Worm (Caenorhabditis elegans) whole organism, young adult: ENCODE data around the gene ilys-6.

Source experiments
- C06A6.2 ChIP-seq: fragments of 200-800 bp; sonication (Bioruptor generic); conservative IDR thresholded peaks from 2 replicates; pipeline ENCODE4 v1.3.6; 2022; ENCODE audit warnings: missing genetic modification characterization, missing compliant biosample characterization
- F57C9.4 ChIP-seq: sonication (generic microtip); optimal IDR thresholded peaks from 2 replicates; lab custom pipeline; 2017; ENCODE audit warnings: mild to moderate bottlenecking, missing genetic modification characterization, missing compliant biosample characterization
- K11D2.4 ChIP-seq: fragments of 200-800 bp; sonication (Bioruptor generic); IDR thresholded peaks from 2 replicates; pipeline ENCODE4 v1.3.6; 2022; ENCODE audit warnings: missing genetic modification reagents, missing genetic modification characterization, missing compliant biosample characterization
- K12H6.12 ChIP-seq: fragments of 200-800 bp; sonication (Bioruptor generic); optimal IDR thresholded peaks from 2 replicates; lab custom pipeline; 2018; ENCODE audit warnings: mild to moderate bottlenecking, missing genetic modification characterization, missing compliant biosample characterization
- T07F8.4 ChIP-seq: sonication (generic microtip); optimal IDR thresholded peaks from 2 replicates; lab custom pipeline; 2016; ENCODE audit warnings: mild to moderate bottlenecking, missing genetic modification characterization, moderate library complexity, missing compliant biosample characterization
- Y53F4B.3 ChIP-seq: fragments of 200-800 bp; sonication (Bioruptor generic); IDR thresholded peaks from 2 replicates; pipeline ENCODE4 v1.3.6; 2022; ENCODE audit warnings: missing genetic modification reagents, missing genetic modification characterization, missing compliant biosample characterization
- Y53G8AR.9 ChIP-seq: fragments of 200-800 bp; sonication (Bioruptor generic); conservative IDR thresholded peaks from 2 replicates; pipeline ENCODE4 v1.3.6; 2022; ENCODE audit warnings: missing genetic modification reagents, missing genetic modification characterization, missing compliant biosample characterization
- Y56A3A.18 ChIP-seq: fragments of 200-800 bp; sonication (Bioruptor generic); IDR thresholded peaks from 2 replicates; pipeline ENCODE4 v1.3.6; 2022; ENCODE audit warnings: missing genetic modification reagents, missing genetic modification characterization, missing compliant biosample characterization
- Y67H2A.10 ChIP-seq: fragments of 200-800 bp; sonication (Bioruptor generic); conservative IDR thresholded peaks from 2 replicates; pipeline ENCODE4 v1.3.6; 2022; ENCODE audit warnings: missing genetic modification reagents, missing genetic modification characterization, missing compliant biosample characterization
- Y79H2A.3 ChIP-seq: fragments of 200-800 bp; sonication (Bioruptor generic); conservative IDR thresholded peaks from 2 replicates; pipeline ENCODE4 v1.3.6; 2022; ENCODE audit warnings: missing genetic modification reagents, missing genetic modification characterization, missing compliant biosample characterization
- Y95B8A.8 ChIP-seq: fragments of 200-800 bp; sonication (Bioruptor generic); IDR thresholded peaks from 2 replicates; pipeline ENCODE4 v1.3.6; 2022; ENCODE audit warnings: missing genetic modification reagents, missing genetic modification characterization, missing compliant biosample characterization
- akir-1 ChIP-seq: fragments of 200-800 bp; sonication (Bioruptor generic); optimal IDR thresholded peaks from 2 replicates; lab custom pipeline; 2018; ENCODE audit warnings: mild to moderate bottlenecking, missing genetic modification characterization, moderate library complexity, missing compliant biosample characterization
- aptf-3 ChIP-seq: fragments of 200-800 bp; sonication (Bioruptor generic); IDR thresholded peaks from 2 replicates; pipeline ENCODE4 v1.3.6; 2022; ENCODE audit warnings: missing genetic modification characterization, missing compliant biosample characterization
- atf-7 ChIP-seq: sonication (generic microtip); optimal IDR thresholded peaks from 2 replicates; lab custom pipeline; 2017; ENCODE audit warnings: mild to moderate bottlenecking, missing genetic modification characterization, missing compliant biosample characterization
- athp-1 ChIP-seq: sonication (generic microtip); optimal IDR thresholded peaks from 2 replicates; lab custom pipeline; 2017; ENCODE audit warnings: mild to moderate bottlenecking, missing genetic modification characterization, missing compliant biosample characterization
- attf-6 ChIP-seq: fragments of 200-800 bp; sonication (Bioruptor generic); IDR thresholded peaks from 2 replicates; pipeline ENCODE4 v1.3.6; 2022; ENCODE audit warnings: missing genetic modification reagents, missing genetic modification characterization, missing compliant biosample characterization
- bed-2 ChIP-seq: fragments of 200-800 bp; sonication (Bioruptor generic); IDR thresholded peaks from 2 replicates; pipeline ENCODE4 v1.3.6; 2022; ENCODE audit warnings: missing genetic modification reagents, missing genetic modification characterization, missing compliant biosample characterization
- cebp-2 ChIP-seq: fragments of 200-800 bp; sonication (Bioruptor generic); IDR thresholded peaks from 2 replicates; pipeline ENCODE4 v1.3.6; 2022; ENCODE audit warnings: missing genetic modification characterization, missing compliant biosample characterization
- fkh-3 ChIP-seq: sonication (generic microtip); optimal IDR thresholded peaks from 2 replicates; lab custom pipeline; 2016; ENCODE audit warnings: mild to moderate bottlenecking, missing genetic modification characterization, missing compliant biosample characterization
- gei-17 ChIP-seq: fragments of 200-800 bp; sonication (Bioruptor generic); optimal IDR thresholded peaks from 2 replicates; lab custom pipeline; 2018; ENCODE audit warnings: mild to moderate bottlenecking, missing genetic modification characterization, missing compliant biosample characterization
- hmg-1.2 ChIP-seq: fragments of 200-800 bp; sonication (Bioruptor generic); IDR thresholded peaks from 2 replicates; pipeline ENCODE4 v1.3.6; 2022; ENCODE audit warnings: missing genetic modification reagents, missing genetic modification characterization, missing compliant biosample characterization
- lag-1 ChIP-seq: fragments of 200-800 bp; sonication (Bioruptor generic); IDR thresholded peaks from 2 replicates; pipeline ENCODE4 v1.3.6; 2022; ENCODE audit warnings: missing genetic modification reagents, missing genetic modification characterization, missing compliant biosample characterization
- madf-10 ChIP-seq: sonication (generic microtip); optimal IDR thresholded peaks from 2 replicates; lab custom pipeline; 2016; ENCODE audit warnings: mild to moderate bottlenecking, missing genetic modification characterization, missing compliant biosample characterization
- nfyb-1 ChIP-seq: fragments of 200-800 bp; sonication (Bioruptor generic); IDR thresholded peaks from 2 replicates; pipeline ENCODE4 v1.3.6; 2022; ENCODE audit warnings: missing genetic modification reagents, missing genetic modification characterization, missing compliant biosample characterization
- nhr-120 ChIP-seq: fragments of 200-800 bp; sonication (Bioruptor generic); IDR thresholded peaks from 2 replicates; pipeline ENCODE4 v1.3.6; 2022; ENCODE audit warnings: missing genetic modification characterization, missing compliant biosample characterization
- nhr-179 ChIP-seq: sonication (generic microtip); optimal IDR thresholded peaks from 2 replicates; lab custom pipeline; 2016; ENCODE audit warnings: mild to moderate bottlenecking, missing genetic modification characterization, missing compliant biosample characterization
- nhr-80 ChIP-seq: sonication (generic microtip); optimal IDR thresholded peaks from 2 replicates; lab custom pipeline; 2016; ENCODE audit warnings: missing genetic modification characterization, missing compliant biosample characterization
- rec-8 ChIP-seq, 2 experiments: sonication (generic microtip); optimal IDR thresholded peaks; 2 replicates each; lab custom pipeline; 2016; ENCODE audit warnings: mild to moderate bottlenecking in 2 of 2, missing genetic modification characterization in 2 of 2, missing genetic modification reagents in 2 of 2, missing genotype in 2 of 2, missing biosample characterization in 1 of 2, missing compliant biosample characterization in 1 of 2, moderate library complexity in 1 of 2
- sdz-38 ChIP-seq: sonication (generic microtip); optimal IDR thresholded peaks from 2 replicates; lab custom pipeline; 2016; ENCODE audit warnings: missing genotype, missing genetic modification characterization, missing compliant biosample characterization
- sptf-2 ChIP-seq: fragments of 200-800 bp; sonication (Bioruptor generic); optimal IDR thresholded peaks from 2 replicates; lab custom pipeline; 2018; ENCODE audit warnings: mild to moderate bottlenecking, missing genetic modification characterization, missing compliant biosample characterization
- xnd-1 ChIP-seq: sonication (generic microtip); optimal IDR thresholded peaks from 2 replicates; lab custom pipeline; 2016; ENCODE audit warnings: missing genotype, missing genetic modification reagents, missing genetic modification characterization, missing compliant biosample characterization
- ztf-26 ChIP-seq: sonication (generic microtip); optimal IDR thresholded peaks from 2 replicates; lab custom pipeline; 2017; ENCODE audit warnings: missing genetic modification characterization, missing compliant biosample characterization

Gene ilys-6

DNA sequence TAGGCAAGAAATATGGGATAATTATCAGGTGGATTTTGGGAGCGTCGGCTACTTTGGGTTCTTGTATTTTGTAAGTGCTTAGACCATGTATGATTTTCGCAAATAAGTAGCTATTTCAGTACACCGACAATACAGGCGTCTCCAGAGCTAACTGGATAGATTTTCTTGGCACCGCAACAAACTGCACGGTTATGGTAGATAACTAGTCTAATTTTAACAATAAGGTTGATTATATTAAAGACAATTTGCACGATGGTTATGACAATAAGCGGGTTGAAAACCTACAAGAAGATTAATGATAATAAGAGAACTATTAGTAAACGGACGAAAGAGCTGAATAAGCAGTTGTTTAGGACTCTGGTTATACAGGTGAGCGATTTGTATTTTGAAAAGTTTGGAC lies 3.9 kb upstream of the ilys-6 start:
- no peak for TF ChIP-seq T07F8.4 (tag; lab: Kevin White, UChicago)
- TF ChIP-seq K11D2.4, result no peak
- TF ChIP-seq sdz-38 (tag; lab: Kevin White, UChicago), result no peak
- no peak for TF ChIP-seq rec-8 (tag; optimal IDR thresholded peaks at IDR 0.05; lab: Kevin White, UChicago)
- TF ChIP-seq sptf-2, result no peak
- TF ChIP-seq bed-2, result no peak
- no peak for TF ChIP-seq nhr-120 (GFP tag; lab: Robert Waterston, UW)

DNA sequence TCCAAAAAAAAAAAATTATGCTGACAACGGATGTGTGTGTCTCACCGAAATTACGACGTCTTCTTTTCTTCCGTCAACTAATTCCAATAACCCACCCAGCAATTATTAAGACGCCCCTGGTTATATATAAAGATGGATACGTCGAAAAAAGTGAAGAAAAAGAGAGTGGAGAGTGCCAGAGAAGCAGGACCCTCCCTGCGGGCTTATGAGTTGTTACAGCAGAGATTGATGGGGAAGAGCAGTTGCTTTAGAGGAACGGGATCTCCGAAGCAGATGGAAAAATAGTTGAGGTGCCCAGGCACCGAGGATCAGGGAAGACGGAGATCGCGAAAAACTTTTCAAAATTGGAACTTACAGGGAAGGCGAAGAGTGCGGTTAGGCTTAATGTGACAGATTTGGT lies 8.2 kb downstream of the ilys-6 start:
- no peak for TF ChIP-seq Y53G8AR.9 (GFP tag; lab: Robert Waterston, UW)
- no peak for TF ChIP-seq Y56A3A.18 (GFP tag; lab: Robert Waterston, UW)
- no peak for TF ChIP-seq nfyb-1
- TF ChIP-seq attf-6 (GFP tag; lab: Robert Waterston, UW), result no peak
- TF ChIP-seq Y95B8A.8 (GFP tag; lab: Robert Waterston, UW), result no peak
- no peak for TF ChIP-seq ztf-26 (tag; lab: Kevin White, UChicago)
- no peak for TF ChIP-seq Y53F4B.3 (GFP tag; lab: Robert Waterston, UW)
- TF ChIP-seq K12H6.12 (tag; lab: Kevin White, UChicago), result no peak
- no peak for TF ChIP-seq athp-1 (tag; lab: Kevin White, UChicago)
- TF ChIP-seq gei-17 (GFP tag; lab: Kevin White, UChicago), result no peak
- TF ChIP-seq xnd-1 (tag; lab: Kevin White, UChicago), result no peak
- no peak for TF ChIP-seq F57C9.4 (tag; lab: Kevin White, UChicago)
- TF ChIP-seq aptf-3 (GFP tag; lab: Robert Waterston, UW), result no peak
- no peak for TF ChIP-seq atf-7 (tag; lab: Kevin White, UChicago)

DNA sequence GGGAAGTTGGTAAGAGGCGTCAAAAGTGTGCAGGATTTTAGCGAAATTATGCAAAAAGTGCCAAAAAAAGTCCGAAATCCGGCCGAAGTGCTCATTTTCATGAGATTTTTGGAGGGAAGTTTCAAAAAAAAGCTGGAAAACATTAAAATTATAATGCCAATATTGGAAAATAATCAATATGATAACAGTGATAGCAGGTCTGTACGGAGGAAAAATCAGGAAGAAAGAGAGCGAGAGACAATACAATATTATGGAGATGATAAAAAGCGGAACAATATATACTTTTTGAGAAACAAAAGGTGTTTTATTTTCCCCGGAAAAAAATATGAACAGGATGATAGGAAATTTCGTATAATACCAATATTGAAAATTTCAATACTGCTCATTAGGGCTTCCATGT lies 10.1 kb downstream of the ilys-6 start:
- TF ChIP-seq nhr-80 (tag; lab: Kevin White, UChicago), result peak; percentile 11
- TF ChIP-seq lag-1 (GFP tag; lab: Robert Waterston, UW), result no peak

DNA sequence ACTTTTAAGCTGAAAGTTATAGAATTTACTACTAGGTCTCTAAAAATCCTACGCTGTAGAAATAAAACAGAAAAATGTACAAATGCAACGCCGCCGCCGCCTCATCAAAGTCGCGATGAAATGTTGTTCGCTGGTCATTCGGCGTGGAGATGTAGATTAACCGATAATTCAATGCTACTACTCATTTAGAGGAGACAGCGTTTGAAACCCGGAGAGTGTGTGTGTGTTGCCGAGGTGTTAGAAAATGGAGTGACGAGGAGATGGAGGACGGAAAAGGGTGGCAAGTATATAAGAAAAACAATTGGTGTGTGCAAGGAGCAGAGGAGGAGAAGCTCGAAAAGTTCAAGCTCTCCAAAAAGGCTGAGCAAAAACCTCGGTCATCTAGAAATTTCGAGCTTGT lies 11.2 kb downstream of the ilys-6 start:
- TF ChIP-seq akir-1 (GFP tag; lab: Kevin White, UChicago), result no peak
- no peak for TF ChIP-seq nhr-179 (tag; lab: Kevin White, UChicago)
- no peak for TF ChIP-seq Y56A3A.18 (GFP tag; lab: Robert Waterston, UW)
- TF ChIP-seq C06A6.2 (GFP tag; lab: Robert Waterston, UW), result no peak
- no peak for TF ChIP-seq hmg-1.2 (GFP tag; lab: Robert Waterston, UW)
- no peak for TF ChIP-seq aptf-3 (GFP tag; lab: Robert Waterston, UW)
- TF ChIP-seq fkh-3 (tag; lab: Kevin White, UChicago), result no peak
- TF ChIP-seq madf-10, result no peak
- no peak for TF ChIP-seq Y67H2A.10 (GFP tag; lab: Robert Waterston, UW)
- TF ChIP-seq Y53F4B.3 (GFP tag; lab: Robert Waterston, UW), result no peak
- no peak for TF ChIP-seq cebp-2

DNA sequence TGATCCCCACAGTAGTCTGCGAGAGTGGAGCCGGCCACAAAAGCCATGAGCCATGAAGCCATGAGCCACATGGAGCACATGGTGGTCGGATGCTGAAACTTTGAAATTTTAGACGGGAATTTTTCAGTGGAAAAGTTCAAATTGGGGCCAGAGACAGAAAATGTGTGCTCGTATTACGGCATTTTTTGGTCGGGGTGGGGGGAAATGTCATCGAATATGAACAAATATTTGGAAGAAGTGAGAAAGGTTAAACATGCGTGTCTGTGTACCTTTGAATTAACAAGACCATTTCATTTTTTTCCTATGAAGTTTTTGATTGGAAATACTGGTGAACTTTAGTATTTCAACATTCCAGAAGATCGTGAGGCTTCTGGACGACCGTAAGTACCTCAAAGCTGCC lies 11.9 kb downstream of the ilys-6 start, which contains the start of gene wrt-5:
Gene wrt-5 (minus strand): TSS at position 101 of the 400 bp plus-strand sequence.
- TF ChIP-seq Y79H2A.3 (GFP tag; lab: Robert Waterston, UW), result no peak
